Fruit fly (Drosophila melanogaster) whole organism, embryonic: ENCODE results near the gene DENR.
A peak's percentile ranks its signal among the peaks of the same experiment; 100 is the strongest.

ENCODE experiments used
- B-H1 ChIP-seq: fragments of 200-800 bp; sonication (Bioruptor generic); IDR thresholded peaks from 3 replicates; pipeline ENCODE4 v1.3.6; 2022; ENCODE audit warnings: missing biosample characterization, missing genetic modification characterization
- Bdp1 ChIP-seq: fragments of 200-800 bp; sonication (Bioruptor generic); optimal IDR thresholded peaks from 3 replicates; lab custom pipeline; 2016; ENCODE audit warnings: missing biosample characterization, missing genetic modification characterization
- BtbVII ChIP-seq: fragments of 200-800 bp; sonication (Bioruptor generic); optimal IDR thresholded peaks from 3 replicates; lab custom pipeline; 2017; ENCODE audit warnings: missing biosample characterization, mild to moderate bottlenecking, missing genetic modification characterization
- CG10267 ChIP-seq: fragments of 200-800 bp; sonication (Bioruptor generic); optimal IDR thresholded peaks from 2 replicates; lab custom pipeline; 2018; ENCODE audit warnings: missing biosample characterization, mild to moderate bottlenecking, missing genetic modification characterization, moderate library complexity
- CG10543 ChIP-seq: fragments of 200-800 bp; sonication (Bioruptor generic); optimal IDR thresholded peaks from 3 replicates; lab custom pipeline; 2017; ENCODE audit warnings: missing biosample characterization, mild to moderate bottlenecking, missing genetic modification characterization, moderate library complexity
- CG10979 ChIP-seq: fragments of 200-800 bp; sonication (Bioruptor generic); optimal IDR thresholded peaks from 2 replicates; lab custom pipeline; 2018; ENCODE audit warnings: missing biosample characterization, mild to moderate bottlenecking, missing genetic modification characterization, moderate library complexity
- CG11085 ChIP-seq: fragments of 200-800 bp; sonication (Bioruptor generic); IDR thresholded peaks from 2 replicates; pipeline ENCODE4 v1.3.6; 2022; ENCODE audit warnings: missing biosample characterization, missing genetic modification characterization
- CG11456 ChIP-seq: fragments of 200-800 bp; sonication (Bioruptor generic); IDR thresholded peaks from 3 replicates; pipeline ENCODE4 v1.3.6; 2022; ENCODE audit warnings: missing biosample characterization, missing genetic modification characterization
- CG12236 ChIP-seq: fragments of 200-800 bp; sonication (Bioruptor generic); optimal IDR thresholded peaks from 2 replicates; lab custom pipeline; 2016; ENCODE audit warnings: missing biosample characterization, missing genetic modification characterization
- CG12299 ChIP-seq: fragments of 200-800 bp; sonication (Bioruptor generic); optimal IDR thresholded peaks from 2 replicates; lab custom pipeline; 2018; ENCODE audit warnings: missing biosample characterization, mild to moderate bottlenecking, missing genetic modification characterization
- CG1233 ChIP-seq: fragments of 200-800 bp; sonication (Bioruptor generic); optimal IDR thresholded peaks from 4 replicates; lab custom pipeline; 2018; ENCODE audit warnings: missing biosample characterization, mild to moderate bottlenecking, missing genetic modification characterization
- CG14014 ChIP-seq: fragments of 200-800 bp; sonication (Bioruptor generic); IDR thresholded peaks from 2 replicates; pipeline ENCODE4 v1.3.6; 2022; ENCODE audit warnings: missing biosample characterization, missing genetic modification characterization
- CG14965 ChIP-seq: fragments of 200-800 bp; sonication (Bioruptor generic); optimal IDR thresholded peaks from 2 replicates; lab custom pipeline; 2016; ENCODE audit warnings: missing biosample characterization, missing genetic modification characterization, borderline replicate concordance
- CG17186 ChIP-seq: fragments of 200-800 bp; sonication (Bioruptor generic); optimal IDR thresholded peaks from 3 replicates; lab custom pipeline; 2017; ENCODE audit warnings: missing biosample characterization, missing genetic modification reagents, missing genetic modification characterization
- CG17568 ChIP-seq: fragments of 200-800 bp; sonication (Bioruptor generic); optimal IDR thresholded peaks from 2 replicates; lab custom pipeline; 2018; ENCODE audit warnings: missing biosample characterization, mild to moderate bottlenecking, missing genetic modification characterization, moderate library complexity
- CG2875 ChIP-seq: fragments of 200-800 bp; sonication (Bioruptor generic); optimal IDR thresholded peaks from 2 replicates; lab custom pipeline; 2017; ENCODE audit warnings: missing biosample characterization, mild to moderate bottlenecking, missing genetic modification characterization, missing genetic modification reagents
- CG31224 ChIP-seq: fragments of 200-800 bp; sonication (Bioruptor generic); IDR thresholded peaks from 2 replicates; pipeline ENCODE4 v1.3.6; 2022; ENCODE audit warnings: missing biosample characterization, missing genetic modification characterization
- CG4617 ChIP-seq: fragments of 200-800 bp; sonication (Bioruptor generic); optimal IDR thresholded peaks from 3 replicates; lab custom pipeline; 2016; ENCODE audit warnings: missing biosample characterization, missing genetic modification characterization, borderline replicate concordance
- CG4707 ChIP-seq: fragments of 200-800 bp; sonication (Bioruptor generic); optimal IDR thresholded peaks from 2 replicates; lab custom pipeline; 2018; ENCODE audit warnings: missing biosample characterization, mild to moderate bottlenecking, missing genetic modification characterization, moderate library complexity
- CG6175 ChIP-seq: fragments of 200-800 bp; sonication (Bioruptor generic); IDR thresholded peaks from 3 replicates; pipeline ENCODE4 v1.3.6; 2022; ENCODE audit warnings: missing biosample characterization, missing genetic modification characterization
- CG7928 ChIP-seq: fragments of 200-800 bp; sonication (Bioruptor generic); optimal IDR thresholded peaks from 2 replicates; lab custom pipeline; 2017; ENCODE audit warnings: missing biosample characterization, mild to moderate bottlenecking, missing genetic modification characterization
- CG9932 ChIP-seq: fragments of 200-800 bp; sonication (Bioruptor generic); IDR thresholded peaks from 2 replicates; pipeline ENCODE4 v1.3.6; 2022; ENCODE audit warnings: missing biosample characterization, missing genetic modification characterization
- E2f2 ChIP-seq: fragments of 200-800 bp; sonication (Bioruptor generic); IDR thresholded peaks from 2 replicates; pipeline ENCODE4 v1.3.6; 2022; ENCODE audit warnings: missing biosample characterization, missing genetic modification characterization
- H15 ChIP-seq: fragments of 200-800 bp; sonication (Bioruptor generic); IDR thresholded peaks from 3 replicates; pipeline ENCODE4 v1.3.6; 2022; ENCODE audit warnings: missing biosample characterization, missing genetic modification characterization
- Hey ChIP-seq: fragments of 200-800 bp; sonication (Bioruptor generic); optimal IDR thresholded peaks from 3 replicates; lab custom pipeline; 2018; ENCODE audit warnings: missing biosample characterization, mild to moderate bottlenecking, missing genetic modification characterization
- NK7.1 ChIP-seq: fragments of 200-800 bp; sonication (Bioruptor generic); optimal IDR thresholded peaks from 3 replicates; lab custom pipeline; 2016; ENCODE audit warnings: missing biosample characterization, missing genetic modification characterization
- Opbp ChIP-seq: fragments of 200-800 bp; sonication (Bioruptor generic); IDR thresholded peaks from 3 replicates; pipeline ENCODE4 v1.3.6; 2022; ENCODE audit warnings: missing biosample characterization, missing genetic modification characterization; ENCODE audit not compliant: partially characterized antibody
- Rfx ChIP-seq: fragments of 200-800 bp; sonication (Bioruptor generic); IDR thresholded peaks from 2 replicates; pipeline ENCODE4 v1.3.6; 2022; ENCODE audit warnings: missing biosample characterization, missing genetic modification characterization
- Sry-δ ChIP-seq: fragments of 200-800 bp; sonication (Bioruptor generic); optimal IDR thresholded peaks from 2 replicates; lab custom pipeline; 2016; ENCODE audit warnings: missing biosample characterization, missing genetic modification characterization
- Vsx1 ChIP-seq: fragments of 200-800 bp; sonication (Bioruptor generic); optimal IDR thresholded peaks from 2 replicates; lab custom pipeline; 2017; ENCODE audit warnings: missing biosample characterization, mild to moderate bottlenecking, missing genetic modification characterization, missing genetic modification reagents
- YL-1 ChIP-seq: fragments of 200-800 bp; sonication (Bioruptor generic); optimal IDR thresholded peaks from 3 replicates; lab custom pipeline; 2017; ENCODE audit warnings: missing biosample characterization, mild to moderate bottlenecking, missing genetic modification characterization
- al ChIP-seq: fragments of 200-800 bp; sonication (Bioruptor generic); IDR thresholded peaks from 2 replicates; pipeline ENCODE4 v1.3.6; 2022; ENCODE audit warnings: missing biosample characterization, missing genetic modification characterization
- ato ChIP-seq: fragments of 200-800 bp; sonication (Bioruptor generic); IDR thresholded peaks from 2 replicates; pipeline ENCODE4 v1.3.6; 2022; ENCODE audit warnings: missing biosample characterization, missing genetic modification characterization; ENCODE audit not compliant: partially characterized antibody
- cas ChIP-seq: fragments of 200-800 bp; sonication (Bioruptor generic); IDR thresholded peaks from 2 replicates; pipeline ENCODE4 v1.3.6; 2022; ENCODE audit warnings: missing biosample characterization, missing genetic modification characterization
- dati ChIP-seq: fragments of 200-800 bp; sonication (Bioruptor generic); IDR thresholded peaks from 2 replicates; pipeline ENCODE4 v1.3.6; 2022; ENCODE audit warnings: missing biosample characterization, missing genetic modification characterization
- dysf ChIP-seq: fragments of 200-800 bp; sonication (Bioruptor generic); IDR thresholded peaks from 3 replicates; pipeline ENCODE4 v1.3.6; 2022; ENCODE audit warnings: missing biosample characterization, missing genetic modification characterization
- fru ChIP-seq: fragments of >200 bp; optimal IDR thresholded peaks from 2 replicates; lab custom pipeline; 2017
- fu2 ChIP-seq: fragments of 200-800 bp; sonication (Bioruptor generic); optimal IDR thresholded peaks from 2 replicates; lab custom pipeline; 2016; ENCODE audit warnings: missing biosample characterization, missing genetic modification characterization
- hth ChIP-seq: fragments of >200 bp; optimal IDR thresholded peaks from 2 replicates; lab custom pipeline; 2017; ENCODE audit warnings: inconsistent platforms
- pan ChIP-seq, 4 experiments: fragments of >200 bp in 3 of 4; fragments of 200-800 bp in 1 of 4; sonication (Bioruptor generic) in 1 of 4; optimal IDR thresholded peaks in 3 of 4; IDR thresholded peaks in 1 of 4; 2 replicates each; pipeline versions ENCODE4 v1.3.6 to Lab custom; 2017 to 2022; ENCODE audit warnings: missing biosample characterization in 2 of 4, missing genetic modification characterization in 2 of 4, mixed read lengths in 1 of 4
- pnt ChIP-seq: fragments of 200-800 bp; sonication (Bioruptor generic); optimal IDR thresholded peaks from 3 replicates; lab custom pipeline; 2016; ENCODE audit warnings: missing biosample characterization, missing genetic modification characterization
- pzg ChIP-seq: fragments of 200-800 bp; sonication (Bioruptor generic); optimal IDR thresholded peaks from 3 replicates; lab custom pipeline; 2018; ENCODE audit warnings: missing biosample characterization, mild to moderate bottlenecking, missing genetic modification characterization, moderate library complexity
- scrt ChIP-seq: fragments of 200-800 bp; sonication (Bioruptor generic); optimal IDR thresholded peaks from 2 replicates; lab custom pipeline; 2018; ENCODE audit warnings: missing biosample characterization, mild to moderate bottlenecking, missing genetic modification characterization, moderate library complexity
- sqz ChIP-seq: fragments of 200-800 bp; sonication (Bioruptor generic); optimal IDR thresholded peaks from 3 replicates; lab custom pipeline; 2018; ENCODE audit warnings: missing biosample characterization, mild to moderate bottlenecking, missing genetic modification characterization
- stc ChIP-seq: fragments of 200-800 bp; sonication (Bioruptor generic); IDR thresholded peaks from 2 replicates; pipeline ENCODE4 v1.3.6; 2022; ENCODE audit warnings: missing biosample characterization, missing genetic modification characterization
- tin ChIP-seq: fragments of 200-800 bp; sonication (Bioruptor generic); optimal IDR thresholded peaks from 3 replicates; lab custom pipeline; 2016; ENCODE audit warnings: missing biosample characterization, missing genetic modification characterization
- tll ChIP-seq, 2 experiments: fragments of 200-800 bp in 1 of 2; fragments of >200 bp in 1 of 2; sonication (Bioruptor generic) in 1 of 2; optimal IDR thresholded peaks; 2 replicates each; lab custom pipeline; 2017 to 2019; ENCODE audit warnings: missing biosample characterization in 2 of 2, missing genetic modification characterization in 2 of 2, mild to moderate bottlenecking in 1 of 2, moderate library complexity in 1 of 2
- trem ChIP-seq: fragments of 200-800 bp; optimal IDR thresholded peaks from 3 replicates; lab custom pipeline; 2019; ENCODE audit warnings: missing biosample characterization, mild to moderate bottlenecking, missing genetic modification characterization, moderate library complexity
- twi ChIP-seq: fragments of 200-800 bp; optimal IDR thresholded peaks from 2 replicates; lab custom pipeline; 2019; ENCODE audit warnings: missing biosample characterization, mild to moderate bottlenecking, missing genetic modification characterization, moderate library complexity
- usp ChIP-seq: fragments of >200 bp; optimal IDR thresholded peaks from 2 replicates; lab custom pipeline; 2017; ENCODE audit warnings: missing biosample characterization, missing genetic modification characterization
- wek ChIP-seq: fragments of 200-800 bp; sonication (Bioruptor generic); optimal IDR thresholded peaks from 3 replicates; lab custom pipeline; 2018; ENCODE audit warnings: missing biosample characterization, mild to moderate bottlenecking, missing genetic modification characterization, moderate library complexity
- yki ChIP-seq: fragments of >200 bp; optimal IDR thresholded peaks from 3 replicates; lab custom pipeline; 2018

The DENR gene

dm6 chrX:16917462-16917861, 31.1 kb upstream of the DENR start (continued):
- no peak for TF ChIP-seq Hey
- no peak for TF ChIP-seq scrt
- TF ChIP-seq CG10267 (tag; lab: Kevin White, UChicago), result no peak
- no peak for TF ChIP-seq CG17186
- TF ChIP-seq stc (GFP tag; lab: Robert Waterston, UW), result no peak
- no peak for TF ChIP-seq Sry-δ (GFP tag; lab: Kevin White, UChicago)
- no peak for TF ChIP-seq ato
- no peak for TF ChIP-seq cas (GFP tag; lab: Robert Waterston, UW)
- no peak for TF ChIP-seq BtbVII (GFP tag; lab: Kevin White, UChicago)
- TF ChIP-seq CG4707 (GFP tag; lab: Kevin White, UChicago), result no peak
- no peak for TF ChIP-seq CG12236
- TF ChIP-seq pnt (GFP tag; lab: Kevin White, UChicago), result no peak
- TF ChIP-seq Opbp (GFP tag; lab: Robert Waterston, UW), result no peak
- no peak for TF ChIP-seq sqz (GFP tag; lab: Kevin White, UChicago)
- TF ChIP-seq dysf (GFP tag; lab: Robert Waterston, UW), result 0 out of 3 replicates have a peak, but pooled peaks have one; percentile 16
- TF ChIP-seq NK7.1 (GFP tag; lab: Kevin White, UChicago), result no peak
- TF ChIP-seq CG2875, result no peak
- TF ChIP-seq fu2 (GFP tag; lab: Kevin White, UChicago), result no peak
- TF ChIP-seq CG14965 (GFP tag; lab: Kevin White, UChicago), result no peak
- TF ChIP-seq pzg (GFP tag; lab: Kevin White, UChicago), result no peak
- TF ChIP-seq CG9932, result peak; percentile 8; the same call in 1 of the 2 replicates
- TF ChIP-seq twi (tag; lab: Kevin White, UChicago), result no peak
- TF ChIP-seq CG4617, result no peak
- no peak for TF ChIP-seq CG31224 (GFP tag; lab: Robert Waterston, UW)
- TF ChIP-seq CG11456 (GFP tag; lab: Robert Waterston, UW), result no peak
- TF ChIP-seq CG7928 (GFP tag; lab: Kevin White, UChicago), result no peak
- TF ChIP-seq CG17568 (GFP tag; lab: Kevin White, UChicago), result no peak
- 0 out of 2 replicates have a peak, but pooled peaks have one; percentile 20 for TF ChIP-seq Rfx (GFP tag; lab: Robert Waterston, UW)
- no peak for TF ChIP-seq yki
- no peak for TF ChIP-seq tll (GFP tag; optimal IDR thresholded peaks at IDR 0.05; lab: Kevin White, UChicago)
- TF ChIP-seq CG1233 (GFP tag; lab: Kevin White, UChicago), result no peak
- no peak for TF ChIP-seq H15 (GFP tag; lab: Robert Waterston, UW)
- no peak for TF ChIP-seq usp (GFP tag; lab: Kevin White, UChicago)
- TF ChIP-seq CG11085 (GFP tag; lab: Robert Waterston, UW), result 0 out of 2 replicates have a peak, but pooled peaks have one; percentile 25
- no peak for TF ChIP-seq Bdp1
- no peak for TF ChIP-seq CG10979 (tag; lab: Kevin White, UChicago)
- TF ChIP-seq CG12299 (tag; lab: Kevin White, UChicago), result no peak
- TF ChIP-seq fru (lab: Kevin White, UChicago), result no peak
- no peak for TF ChIP-seq YL-1 (GFP tag; lab: Kevin White, UChicago)
- no peak for TF ChIP-seq dati (GFP tag; lab: Robert Waterston, UW)
- TF ChIP-seq CG10543 (GFP tag; lab: Kevin White, UChicago), result peak; percentile 9
- TF ChIP-seq CG14014, result no peak; the same call in 1 of the 2 replicates
- TF ChIP-seq al (GFP tag; lab: Robert Waterston, UW), result no peak
- TF ChIP-seq pan (optimal IDR thresholded peaks at IDR 0.05; lab: Kevin White, UChicago), result no peak
- TF ChIP-seq pan (GFP tag; optimal IDR thresholded peaks at IDR 0.05 in 1 of 2, IDR thresholded peaks at IDR 0.05 in 1 of 2), result no peak
- no peak for TF ChIP-seq CG6175 (GFP tag; lab: Robert Waterston, UW)
- TF ChIP-seq trem, result no peak
- peak; percentile 24 for TF ChIP-seq wek (GFP tag; lab: Kevin White, UChicago)
- TF ChIP-seq Vsx1, result no peak
- no peak for TF ChIP-seq E2f2
- no peak for TF ChIP-seq hth (lab: Kevin White, UChicago)
- no peak for TF ChIP-seq B-H1 (GFP tag; lab: Robert Waterston, UW)
- no peak for TF ChIP-seq tin (GFP tag; lab: Kevin White, UChicago)
